Worm (Caenorhabditis elegans) whole organism, young adult: ENCODE data around the gene F36H12.5.

Experiments
- snpc-1.3 ChIP-seq: sonication (generic microtip); optimal IDR thresholded peaks from 2 replicates; lab custom pipeline; 2017; ENCODE audit warnings: missing genetic modification characterization, mild to moderate bottlenecking, missing compliant biosample characterization, antibody characterized with exemption, moderate library complexity, missing genotype, missing genetic modification reagents; ENCODE audit not compliant: insufficient read depth
- snpc-4 ChIP-seq, 5 experiments: fragments of 150-350 bp in 1 of 5; sonication (generic microtip) in 4 of 5; optimal IDR thresholded peaks; 2 replicates each; lab custom pipeline; 2014 to 2018; ENCODE audit warnings: missing genetic modification characterization in 5 of 5, missing biosample characterization in 3 of 5, antibody characterized with exemption in 2 of 5, mild to moderate bottlenecking in 2 of 5, missing compliant biosample characterization in 2 of 5, missing genotype in 2 of 5, moderate library complexity in 2 of 5, missing genetic modification reagents in 1 of 5

The F36H12.5 gene

ce11 chrIV:5317106-5317505 is 50.5 kb downstream of the F36H12.5 start (continued):
- TF ChIP-seq snpc-1.3 (tag; lab: Kevin White, UChicago) (peak; percentile 75), snpc-4 (GFP tag; optimal IDR thresholded peaks at IDR 0.05; lab: Kevin White, UChicago) (peak; percentile 94), snpc-4 (tag; optimal IDR thresholded peaks at IDR 0.05; lab: Kevin White, UChicago) (peak; percentile 93 to 99 (median 98))
